Fruit fly (Drosophila melanogaster) whole organism, wandering third instar larva: Measurements from ENCODE around the gene Ctu2.

Experiments
- Abd-B ChIP-seq: fragments of >200 bp; optimal IDR thresholded peaks from 2 replicates; lab custom pipeline; 2017; ENCODE audit warnings: missing biosample characterization, missing genetic modification characterization
- CG32264 ChIP-seq: fragments of 200-800 bp; sonication (Bioruptor generic); optimal IDR thresholded peaks from 2 replicates; lab custom pipeline; 2016; ENCODE audit warnings: missing biosample characterization, missing genetic modification characterization
- CG9705 ChIP-seq: fragments of 200-800 bp; sonication (Bioruptor generic); optimal IDR thresholded peaks from 2 replicates; lab custom pipeline; 2018; ENCODE audit warnings: missing biosample characterization, mild to moderate bottlenecking, missing genetic modification characterization
- CrebA ChIP-seq: fragments of 200-800 bp; sonication (Bioruptor generic); optimal IDR thresholded peaks from 2 replicates; lab custom pipeline; 2016; ENCODE audit warnings: missing biosample characterization, mild to moderate bottlenecking, missing genetic modification characterization, borderline replicate concordance
- Dfd ChIP-seq: fragments of >200 bp; optimal IDR thresholded peaks from 2 replicates; lab custom pipeline; 2017; ENCODE audit warnings: missing biosample characterization, missing genetic modification characterization
- GATAd ChIP-seq: sonication (Bioruptor generic); optimal IDR thresholded peaks from 2 replicates; lab custom pipeline; 2016; ENCODE audit warnings: missing biosample characterization, missing genetic modification characterization
- HLH106 ChIP-seq: fragments of 200-800 bp; optimal IDR thresholded peaks from 3 replicates; lab custom pipeline; 2019; ENCODE audit warnings: missing biosample characterization, mild to moderate bottlenecking, missing genetic modification characterization, moderate library complexity
- Hnf4 ChIP-seq: fragments of 200-800 bp; sonication (Bioruptor generic); optimal IDR thresholded peaks from 2 replicates; lab custom pipeline; 2016; ENCODE audit warnings: missing biosample characterization, mild to moderate bottlenecking, missing genetic modification characterization
- Hr78 ChIP-seq: fragments of >200 bp; optimal IDR thresholded peaks from 2 replicates; lab custom pipeline; 2017; ENCODE audit warnings: missing biosample characterization, missing genetic modification characterization
- Hr83 ChIP-seq: fragments of 200-300 bp; sonication (Bioruptor generic); optimal IDR thresholded peaks from 2 replicates; lab custom pipeline; 2016; ENCODE audit warnings: missing biosample characterization, mild to moderate bottlenecking, missing genetic modification characterization, moderate library complexity; ENCODE audit not compliant: poor library complexity, severe bottlenecking
- Jra ChIP-seq: sonication (Bioruptor generic); optimal IDR thresholded peaks from 2 replicates; lab custom pipeline; 2016; ENCODE audit warnings: missing biosample characterization, missing genetic modification characterization
- Mio ChIP-seq: sonication (Bioruptor generic); optimal IDR thresholded peaks from 2 replicates; lab custom pipeline; 2016; ENCODE audit warnings: missing biosample characterization, missing genetic modification characterization
- Myc ChIP-seq: fragments of >200 bp; optimal IDR thresholded peaks from 2 replicates; lab custom pipeline; 2017
- N ChIP-seq: fragments of >200 bp; optimal IDR thresholded peaks from 2 replicates; lab custom pipeline; 2018; ENCODE audit warnings: missing biosample characterization, missing external identifiers, missing genetic modification characterization
- OdsH ChIP-seq: fragments of 200-800 bp; sonication (Bioruptor generic); optimal IDR thresholded peaks from 2 replicates; lab custom pipeline; 2016; ENCODE audit warnings: missing biosample characterization, mild to moderate bottlenecking, missing genetic modification characterization
- Rel ChIP-seq, 2 experiments: fragments of 200-800 bp; sonication (Bioruptor generic) in 1 of 2; optimal IDR thresholded peaks; 2 replicates in 1 of 2; 3 replicates in 1 of 2; lab custom pipeline; 2016 to 2019; ENCODE audit warnings: mild to moderate bottlenecking in 2 of 2, missing biosample characterization in 2 of 2, missing genetic modification characterization in 2 of 2, moderate library complexity in 1 of 2
- Sp1 ChIP-seq: fragments of 200-800 bp; sonication (Bioruptor generic); optimal IDR thresholded peaks from 3 replicates; lab custom pipeline; 2019; ENCODE audit warnings: missing biosample characterization, mild to moderate bottlenecking, missing genetic modification characterization, moderate library complexity
- Vsx2 ChIP-seq: fragments of 200-300, 225-300 bp; sonication (Bioruptor generic); optimal IDR thresholded peaks from 2 replicates; lab custom pipeline; 2018; ENCODE audit warnings: missing biosample characterization, missing genetic modification characterization; ENCODE audit not compliant: partially characterized antibody
- br ChIP-seq: fragments of 200-800 bp; sonication (Bioruptor generic); optimal IDR thresholded peaks from 2 replicates; lab custom pipeline; 2016; ENCODE audit warnings: missing biosample characterization, missing genetic modification characterization
- brk ChIP-seq: fragments of 200-800 bp; sonication (Bioruptor generic); optimal IDR thresholded peaks from 2 replicates; lab custom pipeline; 2016; ENCODE audit warnings: missing biosample characterization, mild to moderate bottlenecking, missing genetic modification characterization
- dl ChIP-seq, 2 experiments: fragments of 175-275, 200-275 bp in 1 of 2; fragments of 200-275 bp in 1 of 2; sonication (Bioruptor generic); optimal IDR thresholded peaks; lab custom pipeline; 2018; ENCODE audit warnings: mild to moderate bottlenecking in 2 of 2, missing biosample characterization in 2 of 2, missing genetic modification characterization in 2 of 2, moderate library complexity in 2 of 2; ENCODE audit not compliant: partially characterized antibody in 2 of 2, insufficient read depth in 1 of 2
- dmrt93B ChIP-seq: fragments of 200-800 bp; sonication (Bioruptor generic); optimal IDR thresholded peaks from 2 replicates; lab custom pipeline; 2018; ENCODE audit warnings: missing biosample characterization, mild to moderate bottlenecking, missing genetic modification characterization
- dsf ChIP-seq: sonication (Bioruptor generic); optimal IDR thresholded peaks from 2 replicates; lab custom pipeline; 2016; ENCODE audit warnings: missing biosample characterization, missing genetic modification characterization, borderline replicate concordance
- ey ChIP-seq: fragments of 200-800 bp; sonication (Bioruptor generic); optimal IDR thresholded peaks from 2 replicates; lab custom pipeline; 2016; ENCODE audit warnings: missing biosample characterization, missing genetic modification characterization
- foxo ChIP-seq, 2 experiments: fragments of 200-800 bp; sonication (Bioruptor generic); optimal IDR thresholded peaks; 2 replicates in 1 of 2; 3 replicates in 1 of 2; lab custom pipeline; 2016 to 2017; ENCODE audit warnings: missing biosample characterization in 2 of 2, missing genetic modification characterization in 2 of 2
- fru ChIP-seq: fragments of 200-800 bp; sonication (Bioruptor generic); optimal IDR thresholded peaks from 3 replicates; lab custom pipeline; 2016; ENCODE audit warnings: missing biosample characterization, mild to moderate bottlenecking, missing genetic modification characterization
- h ChIP-seq: fragments of 200-800 bp; sonication (Bioruptor generic); optimal IDR thresholded peaks from 3 replicates; lab custom pipeline; 2016; ENCODE audit warnings: missing biosample characterization, mild to moderate bottlenecking, missing genetic modification characterization
- jim ChIP-seq: fragments of 175-275, 200-325 bp; sonication (Bioruptor generic); optimal IDR thresholded peaks from 2 replicates; lab custom pipeline; 2016; ENCODE audit warnings: missing biosample characterization, mild to moderate bottlenecking, missing genetic modification characterization
- lola ChIP-seq: fragments of >200 bp; optimal IDR thresholded peaks from 2 replicates; lab custom pipeline; 2017; ENCODE audit warnings: missing biosample characterization, missing genetic modification characterization
- pan ChIP-seq: fragments of >200 bp; optimal IDR thresholded peaks from 2 replicates; lab custom pipeline; 2017
- psq ChIP-seq: fragments of 200-800 bp; sonication (Bioruptor generic); optimal IDR thresholded peaks from 3 replicates; lab custom pipeline; 2017; ENCODE audit warnings: missing biosample characterization, mild to moderate bottlenecking, missing genetic modification characterization, moderate library complexity
- rgr ChIP-seq: fragments of 200-800 bp; sonication (Bioruptor generic); optimal IDR thresholded peaks from 3 replicates; lab custom pipeline; 2016; ENCODE audit warnings: missing biosample characterization, mild to moderate bottlenecking, missing genetic modification characterization
- sage ChIP-seq: fragments of 200-800 bp; sonication (Bioruptor generic); optimal IDR thresholded peaks from 2 replicates; lab custom pipeline; 2016; ENCODE audit warnings: missing biosample characterization, mild to moderate bottlenecking, missing genetic modification characterization
- sv ChIP-seq: fragments of 200-800 bp; sonication (Bioruptor generic); optimal IDR thresholded peaks from 3 replicates; lab custom pipeline; 2016; ENCODE audit warnings: missing biosample characterization, missing genetic modification characterization
- tai ChIP-seq: sonication (Bioruptor generic); optimal IDR thresholded peaks from 2 replicates; lab custom pipeline; 2016; ENCODE audit warnings: missing biosample characterization, missing genetic modification characterization
- usp ChIP-seq: fragments of >200 bp; optimal IDR thresholded peaks from 2 replicates; lab custom pipeline; 2017; ENCODE audit warnings: missing biosample characterization, missing genetic modification characterization
- woc ChIP-seq: sonication (Bioruptor generic); optimal IDR thresholded peaks from 2 replicates; lab custom pipeline; 2016; ENCODE audit warnings: missing biosample characterization, mild to moderate bottlenecking, missing genetic modification characterization

The Ctu2 gene

dm6 chr2L:19518636-19519086 is 25.6 kb upstream of the Ctu2 start, which contains the start of gene CG10132:
CG10132 (plus strand) TSS chr2L:19518824.
- TF ChIP-seq Mio (GFP tag; lab: Kevin White, UChicago) (no peak), foxo (GFP tag; optimal IDR thresholded peaks at IDR 0.05; lab: Kevin White, UChicago) (no peak), OdsH (GFP tag; lab: Kevin White, UChicago) (no peak), dsf (GFP tag; lab: Kevin White, UChicago) (no peak), Vsx2 (no peak), Hr78 (GFP tag; lab: Kevin White, UChicago) (no peak)

- TF ChIP-seq GATAd (GFP tag; lab: Kevin White, UChicago) (no peak), HLH106 (peak; percentile 17)
Measured at dm6 chr2L:19517154-19517814, 24.2 kb upstream of the Ctu2 start, which contains the start of gene Hasp. Hasp (minus strand) TSS chr2L:19517204.

DNA sequence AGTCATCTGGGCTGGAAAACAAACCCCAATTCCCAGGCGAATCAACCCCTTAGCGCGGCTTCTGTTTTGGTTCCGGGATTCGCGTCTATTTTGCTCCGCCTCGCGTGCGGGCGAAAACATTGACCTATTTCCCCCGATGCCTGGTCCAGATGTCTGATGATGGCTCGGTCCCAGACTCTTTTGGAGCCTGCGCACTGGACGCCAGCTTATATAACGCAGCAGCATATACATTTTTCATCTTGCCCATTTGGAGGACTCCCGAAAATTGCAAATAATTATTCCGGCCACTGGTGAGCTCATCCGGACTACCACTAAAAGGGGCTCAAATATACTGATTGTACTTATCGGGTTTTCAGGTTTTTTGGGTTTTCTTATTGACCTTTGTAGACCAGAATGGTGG is 23.0 kb upstream of the Ctu2 start:
- TF ChIP-seq foxo (GFP tag; optimal IDR thresholded peaks at IDR 0.05; lab: Kevin White, UChicago) = no peak
- TF ChIP-seq psq (GFP tag; lab: Kevin White, UChicago) = peak; percentile 34
- TF ChIP-seq lola (GFP tag; lab: Kevin White, UChicago) = no peak
- TF ChIP-seq Dfd (GFP tag; lab: Kevin White, UChicago) = no peak

- TF ChIP-seq HLH106 (no peak), Jra (GFP tag; lab: Kevin White, UChicago) (no peak), dl (GFP tag; optimal IDR thresholded peaks at IDR 0.05; lab: Kevin White, UChicago; ENCODE audit: insufficient read depth in 1 of 2, partially characterized antibody in 2 of 2) (no peak), fru (GFP tag; lab: Kevin White, UChicago) (no peak), Myc (lab: Kevin White, UChicago) (no peak), psq (GFP tag; lab: Kevin White, UChicago) (no peak), sv (no peak), dmrt93B (no peak), Hnf4 (GFP tag; lab: Kevin White, UChicago) (no peak)
- TF ChIP-seq, all 38 proteins: peak for 0
Measured at dm6 chr2L:19512184-19512583, 19.1 kb upstream of the Ctu2 start.

- no peak for TF ChIP-seq Abd-B
- no peak for TF ChIP-seq pan
- no peak for TF ChIP-seq tai (GFP tag; lab: Kevin White, UChicago)
- no peak for TF ChIP-seq sage (GFP tag; lab: Kevin White, UChicago)
- TF ChIP-seq br = peak; percentile 42
- TF ChIP-seq CG32264 (GFP tag; lab: Kevin White, UChicago) = peak; percentile 13
- TF ChIP-seq psq (GFP tag; lab: Kevin White, UChicago) = no peak
- no peak for TF ChIP-seq N (GFP tag; lab: Kevin White, UChicago)
- TF ChIP-seq Mio (GFP tag; lab: Kevin White, UChicago) = no peak
- TF ChIP-seq Dfd (GFP tag; lab: Kevin White, UChicago) = no peak
- no peak for TF ChIP-seq woc (GFP tag; lab: Kevin White, UChicago)
- no peak for TF ChIP-seq brk (GFP tag; lab: Kevin White, UChicago)
- TF ChIP-seq sv = peak; percentile 16
- TF ChIP-seq lola (GFP tag; lab: Kevin White, UChicago) = no peak
- no peak for TF ChIP-seq dl (GFP tag; optimal IDR thresholded peaks at IDR 0.05; lab: Kevin White, UChicago; ENCODE audit: insufficient read depth in 1 of 2, partially characterized antibody in 2 of 2)
- peak; percentile 57 for TF ChIP-seq rgr
- TF ChIP-seq CrebA (GFP tag; lab: Kevin White, UChicago) = no peak
- TF ChIP-seq dmrt93B = no peak
- TF ChIP-seq fru (GFP tag; lab: Kevin White, UChicago) = peak; percentile 52
- TF ChIP-seq Myc (lab: Kevin White, UChicago) = peak; percentile 19
- TF ChIP-seq Hr83 (GFP tag; lab: Kevin White, UChicago) = peak; percentile 92
- no peak for TF ChIP-seq Sp1 (GFP tag; lab: Kevin White, UChicago)
- TF ChIP-seq Rel (GFP tag; optimal IDR thresholded peaks at IDR 0.05; lab: Kevin White, UChicago) = no peak
- no peak for TF ChIP-seq Rel (tag; optimal IDR thresholded peaks at IDR 0.05; lab: Kevin White, UChicago)
- TF ChIP-seq Jra (GFP tag; lab: Kevin White, UChicago) = no peak
- TF ChIP-seq GATAd (GFP tag; lab: Kevin White, UChicago) = no peak
- TF ChIP-seq CG9705 (GFP tag; lab: Kevin White, UChicago) = peak; percentile 30
- TF ChIP-seq Hr78 (GFP tag; lab: Kevin White, UChicago) = no peak
- no peak for TF ChIP-seq dsf (GFP tag; lab: Kevin White, UChicago)
- TF ChIP-seq usp (GFP tag; lab: Kevin White, UChicago) = no peak
- TF ChIP-seq h = peak; percentile 73
- TF ChIP-seq jim (GFP tag; lab: Kevin White, UChicago) = no peak
- peak; percentile 42 for TF ChIP-seq ey (GFP tag; lab: Kevin White, UChicago)
- TF ChIP-seq OdsH (GFP tag; lab: Kevin White, UChicago) = peak; percentile 43
- TF ChIP-seq Hnf4 (GFP tag; lab: Kevin White, UChicago) = no peak
- TF ChIP-seq Vsx2 = no peak
- TF ChIP-seq foxo (GFP tag; optimal IDR thresholded peaks at IDR 0.05; lab: Kevin White, UChicago) = peak in 1 of 2 experiments; percentile 66
Measured at dm6 chr2L:19508361-19508918, 15.4 kb upstream of the Ctu2 start, which contains the start of gene cyst. cyst (minus strand) TSS chr2L:19508764.
